Fruit fly (Drosophila melanogaster): ENCODE data around the gene CG15308.

dm6 chrX:10184355-10185058 lies 34.4 kb downstream of the CG15308 start:
- TF ChIP-seq Myc (optimal IDR thresholded peaks at IDR 0.05): no peak
- TF ChIP-seq Sin3A (optimal IDR thresholded peaks at IDR 0.05): no peak
- no peak for TF ChIP-seq psq (optimal IDR thresholded peaks at IDR 0.05)
